Worm (Caenorhabditis elegans) whole organism, young adult: ENCODE data around the gene ZK1098.9.

ENCODE experiments used
- B0035.1 ChIP-seq: sonication (generic microtip); optimal IDR thresholded peaks from 2 replicates; lab custom pipeline; 2016; ENCODE audit warnings: missing genetic modification characterization, mild to moderate bottlenecking, missing compliant biosample characterization, missing genotype, missing genetic modification reagents
- B0261.1 ChIP-seq: sonication (generic microtip); optimal IDR thresholded peaks from 2 replicates; lab custom pipeline; 2016; ENCODE audit warnings: mild to moderate bottlenecking, missing genetic modification characterization, moderate library complexity, missing compliant biosample characterization
- C06A6.2 ChIP-seq: fragments of 200-800 bp; sonication (Bioruptor generic); conservative IDR thresholded peaks from 2 replicates; pipeline ENCODE4 v1.3.6; 2022; ENCODE audit warnings: missing genetic modification characterization, missing compliant biosample characterization
- C17E4.6 ChIP-seq: fragments of 200-800 bp; sonication (Bioruptor generic); IDR thresholded peaks from 2 replicates; pipeline ENCODE4 v1.3.6; 2022; ENCODE audit warnings: missing genetic modification reagents, missing genetic modification characterization, missing compliant biosample characterization
- D2030.7 ChIP-seq: fragments of 200-800 bp; sonication (Bioruptor generic); IDR thresholded peaks from 2 replicates; pipeline ENCODE4 v1.3.6; 2022; ENCODE audit warnings: missing genetic modification reagents, missing genetic modification characterization, missing compliant biosample characterization
- F10E7.11 ChIP-seq: sonication (generic microtip); optimal IDR thresholded peaks from 2 replicates; lab custom pipeline; 2017; ENCODE audit warnings: mild to moderate bottlenecking, missing genetic modification characterization, moderate library complexity, missing compliant biosample characterization
- F23B12.7 ChIP-seq: sonication (generic microtip); optimal IDR thresholded peaks from 2 replicates; lab custom pipeline; 2017; ENCODE audit warnings: missing genetic modification characterization, mild to moderate bottlenecking, missing compliant biosample characterization, antibody characterized with exemption, moderate library complexity; ENCODE audit not compliant: insufficient read depth
- F39B2.1 ChIP-seq: fragments of 200-800 bp; sonication (Bioruptor generic); IDR thresholded peaks from 2 replicates; pipeline ENCODE4 v1.3.6; 2022; ENCODE audit warnings: missing genetic modification reagents, missing genetic modification characterization, missing compliant biosample characterization
- F57A8.1 ChIP-seq: fragments of 200-800 bp; sonication (Bioruptor generic); optimal IDR thresholded peaks from 2 replicates; lab custom pipeline; 2018; ENCODE audit warnings: mild to moderate bottlenecking, missing genetic modification characterization, moderate library complexity, missing compliant biosample characterization
- F57C9.4 ChIP-seq: sonication (generic microtip); optimal IDR thresholded peaks from 2 replicates; lab custom pipeline; 2017; ENCODE audit warnings: mild to moderate bottlenecking, missing genetic modification characterization, missing compliant biosample characterization
- T26A5.8 ChIP-seq: sonication (generic microtip); optimal IDR thresholded peaks from 2 replicates; lab custom pipeline; 2016; ENCODE audit warnings: missing genetic modification characterization, missing compliant biosample characterization
- Y56A3A.18 ChIP-seq: fragments of 200-800 bp; sonication (Bioruptor generic); IDR thresholded peaks from 2 replicates; pipeline ENCODE4 v1.3.6; 2022; ENCODE audit warnings: missing genetic modification reagents, missing genetic modification characterization, missing compliant biosample characterization
- Y79H2A.3 ChIP-seq: fragments of 200-800 bp; sonication (Bioruptor generic); conservative IDR thresholded peaks from 2 replicates; pipeline ENCODE4 v1.3.6; 2022; ENCODE audit warnings: missing genetic modification reagents, missing genetic modification characterization, missing compliant biosample characterization
- Y95B8A.8 ChIP-seq: fragments of 200-800 bp; sonication (Bioruptor generic); IDR thresholded peaks from 2 replicates; pipeline ENCODE4 v1.3.6; 2022; ENCODE audit warnings: missing genetic modification reagents, missing genetic modification characterization, missing compliant biosample characterization
- akir-1 ChIP-seq: fragments of 200-800 bp; sonication (Bioruptor generic); optimal IDR thresholded peaks from 2 replicates; lab custom pipeline; 2018; ENCODE audit warnings: mild to moderate bottlenecking, missing genetic modification characterization, moderate library complexity, missing compliant biosample characterization
- athp-1 ChIP-seq: sonication (generic microtip); optimal IDR thresholded peaks from 2 replicates; lab custom pipeline; 2017; ENCODE audit warnings: mild to moderate bottlenecking, missing genetic modification characterization, missing compliant biosample characterization
- attf-3 ChIP-seq: fragments of 200-800 bp; sonication (Bioruptor generic); conservative IDR thresholded peaks from 2 replicates; pipeline ENCODE4 v1.3.6; 2022; ENCODE audit warnings: missing genetic modification reagents, missing genetic modification characterization, missing compliant biosample characterization
- ccch-3 ChIP-seq: fragments of 200-800 bp; sonication (Bioruptor generic); optimal IDR thresholded peaks from 2 replicates; lab custom pipeline; 2018; ENCODE audit warnings: mild to moderate bottlenecking, missing genetic modification characterization, missing compliant biosample characterization
- ceh-27 ChIP-seq: fragments of 200-800 bp; sonication (Bioruptor generic); optimal IDR thresholded peaks from 2 replicates; lab custom pipeline; 2018; ENCODE audit warnings: mild to moderate bottlenecking, missing genetic modification characterization, moderate library complexity, missing compliant biosample characterization
- ceh-79 ChIP-seq: sonication (generic microtip); optimal IDR thresholded peaks from 2 replicates; lab custom pipeline; 2017; ENCODE audit warnings: mild to moderate bottlenecking, missing genetic modification characterization, missing compliant biosample characterization
- ceh-91 ChIP-seq: fragments of 200-800 bp; sonication (Bioruptor generic); IDR thresholded peaks from 2 replicates; pipeline ENCODE4 v1.3.6; 2022; ENCODE audit warnings: missing genetic modification reagents, missing genetic modification characterization, missing compliant biosample characterization
- die-1 ChIP-seq: sonication (generic microtip); optimal IDR thresholded peaks from 2 replicates; lab custom pipeline; 2016; ENCODE audit warnings: missing genotype, mild to moderate bottlenecking, missing genetic modification characterization, missing compliant biosample characterization
- dox-1 ChIP-seq: fragments of 200-800 bp; sonication (Bioruptor generic); IDR thresholded peaks from 2 replicates; pipeline ENCODE4 v1.3.6; 2022; ENCODE audit warnings: missing genetic modification reagents, missing genetic modification characterization, missing compliant biosample characterization
- dpl-1 ChIP-seq: fragments of 150-350 bp; optimal IDR thresholded peaks from 2 replicates; lab custom pipeline; 2014; ENCODE audit warnings: missing biosample characterization, missing genetic modification reagents, missing genetic modification characterization
- him-1 ChIP-seq: sonication (generic microtip); optimal IDR thresholded peaks from 2 replicates; lab custom pipeline; 2016; ENCODE audit warnings: missing genotype, missing genetic modification reagents, missing genetic modification characterization, missing compliant biosample characterization
- hlh-12 ChIP-seq: sonication (generic microtip); optimal IDR thresholded peaks from 2 replicates; lab custom pipeline; 2016; ENCODE audit warnings: missing genetic modification characterization, missing compliant biosample characterization
- hmg-1.2 ChIP-seq: fragments of 200-800 bp; sonication (Bioruptor generic); IDR thresholded peaks from 2 replicates; pipeline ENCODE4 v1.3.6; 2022; ENCODE audit warnings: missing genetic modification reagents, missing genetic modification characterization, missing compliant biosample characterization
- hrde-1 ChIP-seq: sonication (generic microtip); optimal IDR thresholded peaks from 2 replicates; lab custom pipeline; 2016; ENCODE audit warnings: missing genetic modification characterization, mild to moderate bottlenecking, missing compliant biosample characterization, moderate library complexity, missing genotype, missing genetic modification reagents, borderline replicate concordance
- let-526 ChIP-seq: fragments of 200-800 bp; sonication (Bioruptor generic); IDR thresholded peaks from 2 replicates; pipeline ENCODE4 v1.3.6; 2022; ENCODE audit warnings: missing genetic modification reagents, missing genetic modification characterization, missing compliant biosample characterization
- lin-35 ChIP-seq, 3 experiments: fragments of 150-350 bp in 2 of 3; sonication (generic microtip) in 1 of 3; optimal IDR thresholded peaks; 2 replicates each; lab custom pipeline; 2014 to 2018; ENCODE audit warnings: missing biosample characterization in 3 of 3, missing genetic modification characterization in 3 of 3, missing genetic modification reagents in 3 of 3
- lsl-1 ChIP-seq: fragments of 200-800 bp; sonication (Bioruptor generic); optimal IDR thresholded peaks from 2 replicates; lab custom pipeline; 2018; ENCODE audit warnings: mild to moderate bottlenecking, missing genetic modification characterization, moderate library complexity, missing compliant biosample characterization
- lsy-27 ChIP-seq: sonication (generic microtip); optimal IDR thresholded peaks from 2 replicates; lab custom pipeline; 2017; ENCODE audit warnings: missing genetic modification characterization, mild to moderate bottlenecking, missing compliant biosample characterization, antibody characterized with exemption, missing genotype, borderline replicate concordance; ENCODE audit not compliant: insufficient read depth
- madf-3 ChIP-seq: fragments of 200-800 bp; sonication (Bioruptor generic); IDR thresholded peaks from 2 replicates; pipeline ENCODE4 v1.3.6; 2022; ENCODE audit warnings: missing genetic modification reagents, missing genetic modification characterization, missing compliant biosample characterization
- madf-6 ChIP-seq: fragments of 200-800 bp; sonication (Bioruptor generic); IDR thresholded peaks from 2 replicates; pipeline ENCODE4 v1.3.6; 2022; ENCODE audit warnings: missing genetic modification reagents, missing genetic modification characterization, missing compliant biosample characterization
- repo-1 ChIP-seq: sonication (generic microtip); optimal IDR thresholded peaks from 2 replicates; lab custom pipeline; 2017; ENCODE audit warnings: mild to moderate bottlenecking, missing genetic modification characterization, missing compliant biosample characterization
- snpc-1.3 ChIP-seq: sonication (generic microtip); optimal IDR thresholded peaks from 2 replicates; lab custom pipeline; 2017; ENCODE audit warnings: missing genetic modification characterization, mild to moderate bottlenecking, missing compliant biosample characterization, antibody characterized with exemption, moderate library complexity, missing genotype, missing genetic modification reagents; ENCODE audit not compliant: insufficient read depth
- zfh-2 ChIP-seq: fragments of 200-800 bp; sonication (Bioruptor generic); conservative IDR thresholded peaks from 2 replicates; pipeline ENCODE4 v1.3.6; 2022; ENCODE audit warnings: missing genetic modification reagents, missing genetic modification characterization, missing compliant biosample characterization
- ztf-26 ChIP-seq: sonication (generic microtip); optimal IDR thresholded peaks from 2 replicates; lab custom pipeline; 2017; ENCODE audit warnings: missing genetic modification characterization, missing compliant biosample characterization
- ztf-3 ChIP-seq: fragments of 200-800 bp; sonication (Bioruptor generic); optimal IDR thresholded peaks from 2 replicates; lab custom pipeline; 2018; ENCODE audit warnings: mild to moderate bottlenecking, missing genetic modification characterization, missing compliant biosample characterization

ZK1098.9 gene

ce11 chrIII:9513006-9513405 lies 31.2 kb upstream of the ZK1098.9 start:
- TF ChIP-seq ztf-3 (GFP tag; lab: Kevin White, UChicago), result no peak
- no peak for TF ChIP-seq lin-35 (GFP tag; optimal IDR thresholded peaks at IDR 0.05; lab: Kevin White, UChicago)
- no peak for TF ChIP-seq F23B12.7 (tag; lab: Kevin White, UChicago)
- no peak for TF ChIP-seq ztf-26 (tag; lab: Kevin White, UChicago)
- TF ChIP-seq F57C9.4, result no peak
- TF ChIP-seq athp-1 (tag; lab: Kevin White, UChicago), result peak; percentile 8
- TF ChIP-seq dpl-1 (GFP tag; lab: Kevin White, UChicago), result no peak
- TF ChIP-seq hmg-1.2, result 0 out of 2 replicates have a peak, but pooled peaks have one; percentile 17
- TF ChIP-seq T26A5.8 (tag; lab: Kevin White, UChicago), result no peak
- TF ChIP-seq repo-1 (tag; lab: Kevin White, UChicago), result no peak
- no peak for TF ChIP-seq ceh-91 (GFP tag; lab: Robert Waterston, UW)
- no peak for TF ChIP-seq D2030.7 (GFP tag; lab: Robert Waterston, UW)
- no peak for TF ChIP-seq akir-1 (GFP tag; lab: Kevin White, UChicago)
- no peak for TF ChIP-seq F10E7.11 (tag; lab: Kevin White, UChicago)
- no peak for TF ChIP-seq C06A6.2
- no peak for TF ChIP-seq madf-3 (GFP tag; lab: Robert Waterston, UW)
- TF ChIP-seq attf-3 (GFP tag; lab: Robert Waterston, UW), result no peak
- no peak for TF ChIP-seq F57A8.1 (GFP tag; lab: Kevin White, UChicago)
- peak; percentile 2 for TF ChIP-seq snpc-1.3 (tag; lab: Kevin White, UChicago)
- TF ChIP-seq F39B2.1 (GFP tag; lab: Robert Waterston, UW), result no peak
- TF ChIP-seq C17E4.6 (GFP tag; lab: Robert Waterston, UW), result no peak
- TF ChIP-seq lsl-1 (GFP tag; lab: Kevin White, UChicago), result no peak
- no peak for TF ChIP-seq ceh-79
- no peak for TF ChIP-seq hlh-12
- no peak for TF ChIP-seq lsy-27 (tag; lab: Kevin White, UChicago)
- TF ChIP-seq zfh-2 (GFP tag; lab: Robert Waterston, UW), result no peak
- 0 out of 2 replicates have a peak, but pooled peaks have one; percentile 20 for TF ChIP-seq madf-6 (GFP tag; lab: Robert Waterston, UW)
- TF ChIP-seq die-1 (tag; lab: Kevin White, UChicago), result no peak
- TF ChIP-seq hrde-1 (tag; lab: Kevin White, UChicago), result peak; percentile 14
- TF ChIP-seq dox-1 (GFP tag; lab: Robert Waterston, UW), result no peak
- TF ChIP-seq B0261.1 (tag; lab: Kevin White, UChicago), result no peak
- 0 out of 2 replicates have a peak, but pooled peaks have one; percentile 29 for TF ChIP-seq Y79H2A.3 (GFP tag; lab: Robert Waterston, UW)
- no peak for TF ChIP-seq B0035.1 (tag; lab: Kevin White, UChicago)
- peak; percentile 92 for TF ChIP-seq him-1 (tag; lab: Kevin White, UChicago)
- no peak for TF ChIP-seq Y95B8A.8 (GFP tag; lab: Robert Waterston, UW)
- no peak for TF ChIP-seq let-526 (GFP tag; lab: Robert Waterston, UW)
- no peak for TF ChIP-seq ccch-3 (GFP tag; lab: Kevin White, UChicago)
- no peak for TF ChIP-seq ceh-27 (GFP tag; lab: Kevin White, UChicago)
- TF ChIP-seq Y56A3A.18 (GFP tag; lab: Robert Waterston, UW), result no peak
